Worm (Caenorhabditis elegans) whole organism, L4 larva: ENCODE results near the gene M195.2.

Source experiments
- F49E8.2 ChIP-seq: sonication (generic microtip); optimal IDR thresholded peaks from 2 replicates; lab custom pipeline; 2016; ENCODE audit warnings: missing compliant biosample characterization, mild to moderate bottlenecking, missing genetic modification characterization, borderline replicate concordance
- ZK546.5 ChIP-seq, 2 experiments: sonication (generic microtip); optimal IDR thresholded peaks; 2 replicates each; lab custom pipeline; 2017; ENCODE audit warnings: missing biosample characterization in 2 of 2, missing genetic modification characterization in 2 of 2
- aly-2 ChIP-seq: sonication (generic microtip); optimal IDR thresholded peaks from 2 replicates; lab custom pipeline; 2018; ENCODE audit warnings: missing biosample characterization, missing genetic modification characterization
- ama-1 ChIP-seq: fragments of 150-350 bp; optimal IDR thresholded peaks from 2 replicates; lab custom pipeline; 2014; ENCODE audit warnings: inconsistent platforms, mixed read lengths
- nhr-10 ChIP-seq: fragments of 150-350 bp; optimal IDR thresholded peaks from 2 replicates; lab custom pipeline; 2014; ENCODE audit warnings: missing biosample characterization, missing genetic modification characterization
- nhr-11 ChIP-seq: fragments of 150-350 bp; optimal IDR thresholded peaks from 2 replicates; lab custom pipeline; 2014; ENCODE audit warnings: missing biosample characterization, missing genetic modification characterization
- pha-4 ChIP-seq, 2 experiments: fragments of 150-350 bp in 1 of 2; fragments of 200-800 bp in 1 of 2; sonication (Bioruptor generic) in 1 of 2; IDR thresholded peaks in 1 of 2; optimal IDR thresholded peaks in 1 of 2; 2 replicates each; pipeline versions ENCODE4 v1.3.6 to Lab custom; 2014 to 2022; ENCODE audit warnings: missing genetic modification characterization in 2 of 2, missing genetic modification reagents in 2 of 2, missing biosample characterization in 1 of 2, missing compliant biosample characterization in 1 of 2

- TF ChIP-seq ama-1 (no peak), F49E8.2 (tag; lab: Kevin White, UChicago) (no peak), aly-2 (no peak), nhr-10 (no peak), pha-4 (GFP tag; IDR thresholded peaks at IDR 0.05; lab: Robert Waterston, UW) (no peak), pha-4 (tag; optimal IDR thresholded peaks at IDR 0.05; lab: Kevin White, UChicago) (no peak), ZK546.5 (tag; optimal IDR thresholded peaks at IDR 0.05; lab: Kevin White, UChicago) (no peak), nhr-11 (tag; lab: Kevin White, UChicago) (no peak)
Observed at ce11 chrII:8390751-8391150, 30.2 kb downstream of the M195.2 start, which contains the start of gene F49E12.10.
